Worm (Caenorhabditis elegans) whole organism, early embryonic: ENCODE data around the gene srx-21.

ENCODE experiments used
- B0310.2 ChIP-seq: sonication (generic microtip); optimal IDR thresholded peaks from 2 replicates; lab custom pipeline; 2016; ENCODE audit warnings: mild to moderate bottlenecking, missing genetic modification characterization, missing compliant biosample characterization
- F13C5.2 ChIP-seq: sonication (generic microtip); optimal IDR thresholded peaks from 2 replicates; lab custom pipeline; 2017; ENCODE audit warnings: mild to moderate bottlenecking, missing genetic modification characterization, inconsistent platforms, missing compliant biosample characterization
- aly-1 ChIP-seq: sonication (generic microtip); optimal IDR thresholded peaks from 2 replicates; lab custom pipeline; 2016; ENCODE audit warnings: missing genetic modification characterization, missing compliant biosample characterization
- ama-1 ChIP-seq: fragments of 150-350 bp; optimal IDR thresholded peaks from 2 replicates; lab custom pipeline; 2014
- ceh-13 ChIP-seq: fragments of 200-800 bp; sonication (Bioruptor generic); optimal IDR thresholded peaks from 2 replicates; lab custom pipeline; 2018; ENCODE audit warnings: mild to moderate bottlenecking, missing genetic modification characterization, missing compliant biosample characterization
- ceh-36 ChIP-seq: sonication (generic microtip); optimal IDR thresholded peaks from 2 replicates; lab custom pipeline; 2016; ENCODE audit warnings: missing genetic modification characterization, inconsistent platforms, missing compliant biosample characterization
- ets-7 ChIP-seq: sonication (generic microtip); optimal IDR thresholded peaks from 2 replicates; lab custom pipeline; 2016; ENCODE audit warnings: missing genotype, missing genetic modification characterization, missing compliant biosample characterization
- flt-1 ChIP-seq: fragments of 200-800 bp; sonication (Bioruptor generic); IDR thresholded peaks from 2 replicates; pipeline ENCODE4 v1.3.6; 2022; ENCODE audit warnings: missing genetic modification characterization, missing compliant biosample characterization
- hmbx-1 ChIP-seq: sonication (generic microtip); optimal IDR thresholded peaks from 2 replicates; lab custom pipeline; 2016; ENCODE audit warnings: mild to moderate bottlenecking, missing genetic modification characterization, missing compliant biosample characterization
- hmg-4 ChIP-seq: fragments of 200-800 bp; sonication (Bioruptor generic); optimal IDR thresholded peaks from 2 replicates; lab custom pipeline; 2018; ENCODE audit warnings: mild to moderate bottlenecking, missing genetic modification characterization, missing compliant biosample characterization
- hnd-1 ChIP-seq: sonication (generic microtip); optimal IDR thresholded peaks from 2 replicates; lab custom pipeline; 2016; ENCODE audit warnings: missing genetic modification characterization, missing compliant biosample characterization
- pes-1 ChIP-seq: fragments of 200-800 bp; sonication (Bioruptor generic); IDR thresholded peaks from 2 replicates; pipeline ENCODE4 v1.3.6; 2022; ENCODE audit warnings: missing genetic modification reagents, missing genetic modification characterization, missing compliant biosample characterization
- scrt-1 ChIP-seq: fragments of 200-800 bp; sonication (Bioruptor generic); IDR thresholded peaks from 2 replicates; pipeline ENCODE4 v1.3.6; 2022; ENCODE audit warnings: missing genetic modification characterization, missing compliant biosample characterization
- sea-1 ChIP-seq: fragments of 200-800 bp; sonication (Bioruptor generic); conservative IDR thresholded peaks from 2 replicates; pipeline ENCODE4 v1.3.6; 2022; ENCODE audit warnings: missing genetic modification characterization, missing compliant biosample characterization
- tbx-11 ChIP-seq: fragments of 200-800 bp; sonication (Bioruptor generic); IDR thresholded peaks from 2 replicates; pipeline ENCODE4 v1.3.6; 2022; ENCODE audit warnings: missing genetic modification characterization, missing compliant biosample characterization
- tbx-37 ChIP-seq: fragments of 200-800 bp; sonication (Bioruptor generic); conservative IDR thresholded peaks from 2 replicates; pipeline ENCODE4 v1.3.6; 2022; ENCODE audit warnings: missing genetic modification reagents, missing genetic modification characterization, missing compliant biosample characterization
- tra-4 ChIP-seq: sonication (generic microtip); optimal IDR thresholded peaks from 2 replicates; lab custom pipeline; 2017; ENCODE audit warnings: missing genetic modification characterization, missing compliant biosample characterization

Gene srx-21

DNA sequence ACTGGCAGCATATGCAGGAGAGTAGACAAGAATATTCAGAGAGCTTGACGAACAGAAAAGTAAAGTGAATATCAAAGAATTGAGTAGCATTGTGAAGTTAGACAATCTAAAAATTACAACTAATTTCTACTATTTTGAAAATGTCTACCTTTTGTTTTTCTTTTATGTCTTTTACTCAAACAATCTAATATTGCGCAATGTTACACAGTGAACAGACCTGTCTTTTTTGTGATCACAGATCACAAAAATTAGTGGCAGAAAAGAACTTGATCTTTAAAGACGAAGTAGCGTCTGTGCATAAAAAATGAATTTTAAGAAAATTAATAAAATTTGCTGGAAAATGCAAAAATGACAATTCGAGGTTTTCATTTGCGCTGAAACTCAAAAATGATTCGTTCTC lies 22.2 kb downstream of the srx-21 start:
- TF ChIP-seq ama-1 (lab: Kevin White, UChicago) (no peak), ets-7 (no peak)

ce11 chrV:699489-700129 lies 22.8 kb downstream of the srx-21 start, which contains the start of the genes ugt-29 and srx-5:
Gene ugt-29 (minus strand): TSS chrV:699589.
Gene srx-5 (plus strand): TSS chrV:700079.
- TF ChIP-seq F13C5.2: no peak
- TF ChIP-seq hnd-1 (tag; lab: Kevin White, UChicago): no peak
- no peak for TF ChIP-seq ets-7
- TF ChIP-seq sea-1 (GFP tag; lab: Robert Waterston, UW): no peak

- TF ChIP-seq sea-1 (GFP tag; lab: Robert Waterston, UW) (no peak), hmg-4 (GFP tag; lab: Kevin White, UChicago) (no peak), tbx-11 (no peak), ama-1 (lab: Kevin White, UChicago) (no peak), scrt-1 (GFP tag; lab: Robert Waterston, UW) (no peak), ceh-36 (tag; lab: Kevin White, UChicago) (no peak), F13C5.2 (no peak)
Measured at ce11 chrV:702260-702659, 25.4 kb downstream of the srx-21 start, which contains the start of gene srbc-37. Gene srbc-37 (plus strand): TSS chrV:702560.

DNA sequence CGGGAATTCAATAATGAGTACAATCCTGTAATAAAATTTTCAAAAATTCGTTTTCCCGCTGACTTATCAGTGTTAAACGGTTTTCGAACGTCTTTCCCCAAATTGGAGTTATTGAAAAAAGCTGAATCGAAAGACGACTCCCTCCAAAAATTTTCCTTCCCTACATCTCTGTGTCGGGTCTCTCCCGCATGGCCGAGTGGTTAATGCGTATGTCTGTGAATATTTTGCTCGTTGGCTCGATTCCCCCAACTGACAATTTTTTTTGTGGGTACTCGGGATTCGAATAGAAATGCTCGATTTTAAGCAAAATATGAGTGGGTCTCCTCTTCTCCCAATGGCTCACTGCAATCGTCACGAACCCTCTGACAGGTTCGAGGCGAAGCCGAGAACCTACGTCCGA lies 29.6 kb downstream of the srx-21 start:
- peak; percentile 37; the same call in 1 of the 2 replicates for TF ChIP-seq flt-1
- 0 out of 2 replicates have a peak, but pooled peaks have one; percentile 4 for TF ChIP-seq tbx-37 (GFP tag; lab: Robert Waterston, UW)
- TF ChIP-seq pes-1: peak; percentile 78
- peak; percentile 68; the same call in 1 of the 2 replicates for TF ChIP-seq scrt-1 (GFP tag; lab: Robert Waterston, UW)
- TF ChIP-seq tbx-11: peak; percentile 27; the same call in 1 of the 2 replicates

DNA sequence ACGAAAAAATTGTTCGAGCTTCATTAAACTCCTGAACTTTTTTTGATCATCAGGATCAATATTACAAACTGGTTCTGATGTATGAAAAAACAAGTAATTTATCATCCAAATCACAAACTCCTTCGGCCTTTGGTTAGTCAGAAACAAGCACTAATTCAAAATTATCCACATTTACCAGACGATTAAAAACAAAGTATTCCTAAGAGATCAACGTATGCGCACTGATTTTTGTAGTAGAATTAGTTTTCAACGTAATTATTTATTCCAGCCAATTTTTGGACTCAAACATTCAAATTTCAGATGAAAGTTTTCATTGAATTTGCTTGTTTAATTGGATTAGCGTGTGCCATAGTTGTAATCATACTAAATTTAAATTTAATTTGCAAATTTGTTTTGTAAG lies 30.1 kb downstream of the srx-21 start, which contains the start of gene srbc-38:
TSS of gene srbc-38 (plus strand) at position 301 of the 400 bp plus-strand sequence.
- no peak for TF ChIP-seq ets-7
- no peak for TF ChIP-seq scrt-1 (GFP tag; lab: Robert Waterston, UW)
- no peak for TF ChIP-seq B0310.2 (tag; lab: Kevin White, UChicago)
- no peak for TF ChIP-seq pes-1
- TF ChIP-seq aly-1 (tag; lab: Kevin White, UChicago): no peak
- no peak for TF ChIP-seq ceh-13 (GFP tag; lab: Kevin White, UChicago)
- TF ChIP-seq F13C5.2: no peak
- TF ChIP-seq flt-1: no peak
- TF ChIP-seq ceh-36 (tag; lab: Kevin White, UChicago): no peak
- TF ChIP-seq sea-1 (GFP tag; lab: Robert Waterston, UW): no peak
- TF ChIP-seq hmbx-1 (tag; lab: Kevin White, UChicago): no peak
- no peak for TF ChIP-seq hmg-4 (GFP tag; lab: Kevin White, UChicago)
- TF ChIP-seq tra-4 (tag; lab: Kevin White, UChicago): no peak

ce11 chrV:708808-709207 lies 32.0 kb downstream of the srx-21 start, which contains the start of gene srbc-39:
Gene srbc-39 (plus strand): TSS chrV:709108.
- TF ChIP-seq hmg-4 (GFP tag; lab: Kevin White, UChicago) (no peak), scrt-1 (GFP tag; lab: Robert Waterston, UW) (no peak), ama-1 (lab: Kevin White, UChicago) (no peak), pes-1 (no peak), B0310.2 (tag; lab: Kevin White, UChicago) (no peak), sea-1 (GFP tag; lab: Robert Waterston, UW) (no peak), tbx-11 (no peak), flt-1 (no peak), tra-4 (tag; lab: Kevin White, UChicago) (no peak), F13C5.2 (no peak), aly-1 (tag; lab: Kevin White, UChicago) (no peak), hnd-1 (tag; lab: Kevin White, UChicago) (no peak), ceh-13 (GFP tag; lab: Kevin White, UChicago) (no peak), tbx-37 (GFP tag; lab: Robert Waterston, UW) (no peak), ceh-36 (tag; lab: Kevin White, UChicago) (no peak), hmbx-1 (tag; lab: Kevin White, UChicago) (no peak), ets-7 (no peak)

DNA sequence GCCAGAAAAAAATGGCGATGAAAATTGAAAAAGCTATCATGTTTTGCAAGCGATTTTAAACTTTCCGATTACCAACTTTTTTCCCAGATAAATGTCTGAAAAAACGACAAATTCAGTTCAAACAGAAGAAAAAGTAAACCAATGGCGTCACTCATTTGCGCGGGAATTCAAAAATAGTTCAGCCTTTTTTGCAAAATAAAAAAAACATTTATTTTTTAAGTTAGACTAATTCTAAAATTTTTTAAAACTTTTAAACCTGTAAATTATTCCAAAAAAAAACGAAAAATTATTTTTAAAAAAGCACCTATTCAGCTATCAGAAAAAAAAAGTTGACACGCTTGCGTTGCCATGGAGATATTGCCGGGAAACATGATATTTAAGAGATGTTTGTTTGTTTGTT lies 36.0 kb downstream of the srx-21 start, which contains the start of gene cyp-33C11:
TSS of gene cyp-33C11 (minus strand) at position 101 of the 400 bp plus-strand sequence.
- TF ChIP-seq hnd-1 (tag; lab: Kevin White, UChicago) (no peak), tbx-37 (GFP tag; lab: Robert Waterston, UW) (no peak), ets-7 (no peak), aly-1 (tag; lab: Kevin White, UChicago) (no peak), ceh-36 (tag; lab: Kevin White, UChicago) (no peak), flt-1 (no peak), scrt-1 (GFP tag; lab: Robert Waterston, UW) (no peak), sea-1 (GFP tag; lab: Robert Waterston, UW) (no peak), B0310.2 (tag; lab: Kevin White, UChicago) (no peak), ama-1 (lab: Kevin White, UChicago) (no peak), tra-4 (tag; lab: Kevin White, UChicago) (no peak), ceh-13 (GFP tag; lab: Kevin White, UChicago) (no peak), hmg-4 (GFP tag; lab: Kevin White, UChicago) (no peak), F13C5.2 (no peak), hmbx-1 (tag; lab: Kevin White, UChicago) (no peak), tbx-11 (no peak), pes-1 (no peak)

ce11 chrV:719731-720130 lies 42.9 kb downstream of the srx-21 start, which contains the start of gene srbc-40:
Gene srbc-40 (minus strand): TSS chrV:719831.
- TF ChIP-seq pes-1: no peak
- no peak for TF ChIP-seq tbx-37 (GFP tag; lab: Robert Waterston, UW)
- no peak for TF ChIP-seq scrt-1 (GFP tag; lab: Robert Waterston, UW)
